4 worm cellular contexts compared by ENCODE assay signal in the genomic region with DNA sequence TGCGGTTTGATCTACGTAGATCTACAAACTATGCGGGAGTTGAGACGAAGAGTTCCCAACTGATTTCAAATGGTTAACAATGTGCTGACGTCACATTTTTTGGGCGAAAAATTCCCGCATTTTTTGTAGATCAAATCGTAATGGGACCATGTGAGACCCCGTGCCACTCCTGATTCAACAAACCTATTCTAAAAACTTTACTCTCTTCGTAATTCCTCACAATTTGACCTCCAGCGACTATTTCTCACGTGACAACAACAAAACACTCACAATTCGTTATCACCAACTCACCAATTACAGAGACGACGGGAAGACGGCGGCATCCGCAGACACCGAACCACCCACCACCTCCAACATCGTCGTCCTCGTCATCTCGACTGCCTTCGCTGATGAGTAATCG.
TF ChIP-seq lines count a peak whose summit lies in the region.

A gene (plus strand): TSS at position 301 of the 400 bp plus-strand sequence.

TF ChIP-seq in whole organism, L3 larva, 47 proteins besides CTCF, POLR2A, EP300 and RAD21:
- TF ChIP-seq elt-2 (tag; optimal IDR thresholded peaks at IDR 0.05; lab: Kevin White, UChicago) (peak; percentile 25), pqm-1 (tag; optimal IDR thresholded peaks at IDR 0.05; lab: Kevin White, UChicago) (peak; percentile 22), ztf-11 (tag; optimal IDR thresholded peaks at IDR 0.05; lab: Kevin White, UChicago) (no peak)
TF ChIP-seq in whole organism, L3 larva: peak in this region for 2.

TF ChIP-seq in whole organism, L4 larva, 104 proteins besides CTCF, POLR2A, EP300 and RAD21:
- TF ChIP-seq dmd-6 (GFP tag; IDR thresholded peaks at IDR 0.05; lab: Robert Waterston, UW) (peak; percentile 30), Y48G9A.11 (GFP tag; IDR thresholded peaks at IDR 0.05; lab: Robert Waterston, UW) (no peak), mep-1 (tag; optimal IDR thresholded peaks at IDR 0.05; lab: Kevin White, UChicago) (no peak), hmg-1.1 (GFP tag; IDR thresholded peaks at IDR 0.05; lab: Robert Waterston, UW) (peak; percentile 28; the same call in 1 of the 2 replicates), fkh-10 (GFP tag; optimal IDR thresholded peaks at IDR 0.05; lab: Kevin White, UChicago) (no peak), lin-15B (tag; optimal IDR thresholded peaks at IDR 0.05; lab: Kevin White, UChicago) (no peak), unc-62 (GFP tag; optimal IDR thresholded peaks at IDR 0.05 in 1 of 2; lab: Kevin White, UChicago) (peak in 1 of 2 experiments; percentile 55), unc-62 (tag; optimal IDR thresholded peaks at IDR 0.05; lab: Kevin White, UChicago) (no peak), madf-9 (GFP tag; conservative IDR thresholded peaks at IDR 0.05; lab: Robert Waterston, UW) (no peak), hlh-11 (tag; optimal IDR thresholded peaks at IDR 0.05; lab: Kevin White, UChicago) (peak; percentile 31), nhr-237 (tag; optimal IDR thresholded peaks at IDR 0.05; lab: Kevin White, UChicago) (no peak), nhr-6 (tag; optimal IDR thresholded peaks at IDR 0.05; lab: Kevin White, UChicago) (no peak), set-16 (GFP tag; IDR thresholded peaks at IDR 0.05; lab: Robert Waterston, UW) (0 out of 2 replicates have a peak, but pooled peaks have one; percentile 17), nhr-25 (tag; optimal IDR thresholded peaks at IDR 0.05; lab: Kevin White, UChicago; ENCODE audit: borderline replicate concordance, insufficient read depth) (no peak), ZK337.2 (GFP tag; IDR thresholded peaks at IDR 0.05; lab: Robert Waterston, UW) (no peak), mxl-2 (GFP tag; conservative IDR thresholded peaks at IDR 0.05; lab: Robert Waterston, UW) (no peak), mdl-1 (tag; optimal IDR thresholded peaks at IDR 0.05; lab: Kevin White, UChicago) (no peak), pha-4 (GFP tag; IDR thresholded peaks at IDR 0.05; lab: Robert Waterston, UW) (no peak), pha-4 (tag; optimal IDR thresholded peaks at IDR 0.05; lab: Kevin White, UChicago) (no peak), nhr-102 (tag; optimal IDR thresholded peaks at IDR 0.05; lab: Kevin White, UChicago) (no peak)

TF ChIP-seq in whole organism, mixed stage, embryonic, 35 proteins besides CTCF, POLR2A, EP300 and RAD21:
- TF ChIP-seq ham-2 (GFP tag; optimal IDR thresholded peaks at IDR 0.05; lab: Kevin White, UChicago) (no peak), ceh-83 (GFP tag; optimal IDR thresholded peaks at IDR 0.05; lab: Kevin White, UChicago) (peak; percentile 49), mls-2 (tag; optimal IDR thresholded peaks at IDR 0.05; lab: Kevin White, UChicago) (no peak), nhr-2 (tag; optimal IDR thresholded peaks at IDR 0.05; lab: Kevin White, UChicago) (no peak), unc-62 (GFP tag; optimal IDR thresholded peaks at IDR 0.05; lab: Kevin White, UChicago) (no peak)

TF ChIP-seq in whole organism, young adult, 124 proteins besides CTCF, POLR2A, EP300 and RAD21:
- TF ChIP-seq rpc-1 (optimal IDR thresholded peaks at IDR 0.05; lab: Kevin White, UChicago), result no peak
- no peak for TF ChIP-seq rpc-1 (tag; optimal IDR thresholded peaks at IDR 0.05; lab: Kevin White, UChicago)
- TF ChIP-seq F23B12.7 (tag; optimal IDR thresholded peaks at IDR 0.05; lab: Kevin White, UChicago; ENCODE audit: insufficient read depth), result no peak
- TF ChIP-seq egl-44 (GFP tag; IDR thresholded peaks at IDR 0.05; lab: Robert Waterston, UW), result no peak
- TF ChIP-seq dpl-1 (GFP tag; optimal IDR thresholded peaks at IDR 0.05; lab: Kevin White, UChicago), result no peak
- TF ChIP-seq rcor-1 (GFP tag; IDR thresholded peaks at IDR 0.05; lab: Robert Waterston, UW), result no peak
- TF ChIP-seq aptf-3 (GFP tag; IDR thresholded peaks at IDR 0.05; lab: Robert Waterston, UW), result no peak
- TF ChIP-seq F33H1.4 (GFP tag; IDR thresholded peaks at IDR 0.05; lab: Robert Waterston, UW), result no peak
- no peak for TF ChIP-seq mxl-1 (tag; optimal IDR thresholded peaks at IDR 0.05; lab: Kevin White, UChicago)
- 0 out of 2 replicates have a peak, but pooled peaks have one; percentile 16 for TF ChIP-seq Y95B8A.8 (GFP tag; IDR thresholded peaks at IDR 0.05; lab: Robert Waterston, UW)
- TF ChIP-seq Y53G8AR.9 (GFP tag; conservative IDR thresholded peaks at IDR 0.05; lab: Robert Waterston, UW), result no peak
- no peak for TF ChIP-seq cebp-1 (GFP tag; IDR thresholded peaks at IDR 0.05; lab: Robert Waterston, UW)
- TF ChIP-seq cebp-1 (tag; optimal IDR thresholded peaks at IDR 0.05; lab: Kevin White, UChicago), result peak; percentile 18
- peak; percentile 2 for TF ChIP-seq nhr-80 (tag; optimal IDR thresholded peaks at IDR 0.05; lab: Kevin White, UChicago)
- TF ChIP-seq B0261.1 (tag; optimal IDR thresholded peaks at IDR 0.05; lab: Kevin White, UChicago), result no peak
- no peak for TF ChIP-seq die-1 (tag; optimal IDR thresholded peaks at IDR 0.05; lab: Kevin White, UChicago)
- TF ChIP-seq D2030.7 (GFP tag; IDR thresholded peaks at IDR 0.05; lab: Robert Waterston, UW), result no peak
- TF ChIP-seq somi-1 (GFP tag; optimal IDR thresholded peaks at IDR 0.05; lab: Kevin White, UChicago), result no peak
- TF ChIP-seq unc-130 (GFP tag; optimal IDR thresholded peaks at IDR 0.05; lab: Kevin White, UChicago), result no peak
- TF ChIP-seq F39B2.1 (GFP tag; IDR thresholded peaks at IDR 0.05; lab: Robert Waterston, UW), result no peak
- TF ChIP-seq zfh-2 (GFP tag; conservative IDR thresholded peaks at IDR 0.05; lab: Robert Waterston, UW), result 0 out of 2 replicates have a peak, but pooled peaks have one; percentile 34
- no peak for TF ChIP-seq F22D6.2 (tag; optimal IDR thresholded peaks at IDR 0.05; lab: Kevin White, UChicago)
- 0 out of 2 replicates have a peak, but pooled peaks have one; percentile 12 for TF ChIP-seq let-526 (GFP tag; IDR thresholded peaks at IDR 0.05; lab: Robert Waterston, UW)
- TF ChIP-seq ztf-28 (GFP tag; IDR thresholded peaks at IDR 0.05; lab: Robert Waterston, UW), result no peak
- TF ChIP-seq sptf-2 (GFP tag; optimal IDR thresholded peaks at IDR 0.05; lab: Kevin White, UChicago), result no peak
- no peak for TF ChIP-seq ceh-58 (GFP tag; IDR thresholded peaks at IDR 0.05; lab: Robert Waterston, UW)
- no peak; the same call in 1 of the 2 replicates for TF ChIP-seq lir-1 (GFP tag; conservative IDR thresholded peaks at IDR 0.05; lab: Robert Waterston, UW)
- no peak for TF ChIP-seq ceh-91 (GFP tag; IDR thresholded peaks at IDR 0.05; lab: Robert Waterston, UW)
- TF ChIP-seq C17E4.6 (GFP tag; IDR thresholded peaks at IDR 0.05; lab: Robert Waterston, UW), result 0 out of 2 replicates have a peak, but pooled peaks have one; percentile 13
- TF ChIP-seq nhr-90 (tag; optimal IDR thresholded peaks at IDR 0.05; lab: Kevin White, UChicago), result no peak
- TF ChIP-seq pha-4 (tag; optimal IDR thresholded peaks at IDR 0.05; lab: Kevin White, UChicago), result no peak
- no peak for TF ChIP-seq madf-10 (tag; optimal IDR thresholded peaks at IDR 0.05; lab: Kevin White, UChicago)
- no peak for TF ChIP-seq C06A6.2 (GFP tag; conservative IDR thresholded peaks at IDR 0.05; lab: Robert Waterston, UW)
- TF ChIP-seq repo-1 (tag; optimal IDR thresholded peaks at IDR 0.05; lab: Kevin White, UChicago), result no peak
- no peak for TF ChIP-seq F52B5.7 (tag; optimal IDR thresholded peaks at IDR 0.05; lab: Kevin White, UChicago)
- 0 out of 2 replicates have a peak, but pooled peaks have one; percentile 12 for TF ChIP-seq mcd-1 (GFP tag; IDR thresholded peaks at IDR 0.05; lab: Robert Waterston, UW)
- 0 out of 2 replicates have a peak, but pooled peaks have one; percentile 11 for TF ChIP-seq hmg-1.2 (GFP tag; IDR thresholded peaks at IDR 0.05; lab: Robert Waterston, UW)
- no peak for TF ChIP-seq madf-3 (GFP tag; IDR thresholded peaks at IDR 0.05; lab: Robert Waterston, UW)
- TF ChIP-seq dox-1 (GFP tag; IDR thresholded peaks at IDR 0.05; lab: Robert Waterston, UW), result 0 out of 2 replicates have a peak, but pooled peaks have one; percentile 11
- TF ChIP-seq ztf-6 (GFP tag; IDR thresholded peaks at IDR 0.05; lab: Robert Waterston, UW), result no peak
- TF ChIP-seq nhr-179 (tag; optimal IDR thresholded peaks at IDR 0.05; lab: Kevin White, UChicago), result no peak
- TF ChIP-seq tbp1 (GFP tag; optimal IDR thresholded peaks at IDR 0.05; lab: Kevin White, UChicago), result peak; percentile 2
- no peak for TF ChIP-seq nfyb-1 (GFP tag; IDR thresholded peaks at IDR 0.05; lab: Robert Waterston, UW)
- no peak for TF ChIP-seq let-607 (tag; optimal IDR thresholded peaks at IDR 0.05; lab: Kevin White, UChicago)
- TF ChIP-seq attf-5 (GFP tag; optimal IDR thresholded peaks at IDR 0.05; lab: Kevin White, UChicago), result peak; percentile 15
- TF ChIP-seq F57A8.1 (GFP tag; optimal IDR thresholded peaks at IDR 0.05; lab: Kevin White, UChicago), result no peak
TF ChIP-seq in whole organism, young adult: peak in this region for 11.
